Worm (Caenorhabditis elegans) whole organism, L1 larva: ENCODE data around the gene eif-2Bdelta.
A peak's percentile ranks its signal among the peaks of the same experiment; 100 is the strongest.

Experiments used
- Y116A8C.19 ChIP-seq: sonication (generic microtip); optimal IDR thresholded peaks from 2 replicates; lab custom pipeline; 2016; ENCODE audit warnings: missing compliant biosample characterization, missing genetic modification characterization, borderline replicate concordance
- aha-1 ChIP-seq: fragments of 150-350 bp; optimal IDR thresholded peaks from 2 replicates; lab custom pipeline; 2014; ENCODE audit warnings: missing biosample characterization, missing genetic modification characterization
- blmp-1 ChIP-seq: fragments of 150-350 bp; optimal IDR thresholded peaks from 2 replicates; lab custom pipeline; 2014; ENCODE audit warnings: missing biosample characterization, missing genetic modification characterization
- ceh-8 ChIP-seq: fragments of 200-800 bp; sonication (Bioruptor generic); optimal IDR thresholded peaks from 2 replicates; lab custom pipeline; 2018; ENCODE audit warnings: mild to moderate bottlenecking, missing genetic modification characterization, moderate library complexity, missing compliant biosample characterization
- ces-1 ChIP-seq: fragments of 150-350 bp; optimal IDR thresholded peaks from 2 replicates; lab custom pipeline; 2014; ENCODE audit warnings: missing biosample characterization, missing genetic modification reagents, missing genetic modification characterization
- dpl-1 ChIP-seq, 3 experiments: fragments of 150-350 bp in 2 of 3; sonication (generic microtip) in 1 of 3; optimal IDR thresholded peaks; 2 replicates each; lab custom pipeline; 2014 to 2017; ENCODE audit warnings: missing biosample characterization in 3 of 3, missing genetic modification characterization in 3 of 3, missing genetic modification reagents in 3 of 3
- efl-1 ChIP-seq, 4 experiments: fragments of 150-350 bp; optimal IDR thresholded peaks in 3 of 4; peaks in 1 of 4; 1 replicate in 1 of 4; 2 replicates in 3 of 4; lab custom pipeline; 2014; ENCODE audit warnings: missing biosample characterization in 2 of 4, missing genetic modification characterization in 2 of 4, missing genetic modification reagents in 2 of 4
- efl-3 ChIP-seq: fragments of 200-800 bp; sonication (Bioruptor generic); optimal IDR thresholded peaks from 2 replicates; lab custom pipeline; 2018; ENCODE audit warnings: mild to moderate bottlenecking, missing genetic modification characterization, missing compliant biosample characterization
- egl-13 ChIP-seq: sonication (generic microtip); optimal IDR thresholded peaks from 2 replicates; lab custom pipeline; 2016; ENCODE audit warnings: missing genotype, missing genetic modification reagents, missing genetic modification characterization, missing compliant biosample characterization
- elt-3 ChIP-seq, 6 experiments: fragments of 150-350 bp in 1 of 6; sonication (generic microtip); optimal IDR thresholded peaks; 2 replicates each; lab custom pipeline; 2017 to 2018; ENCODE audit warnings: missing biosample characterization in 6 of 6, missing genetic modification characterization in 6 of 6, inconsistent platforms in 1 of 6
- fkh-10 ChIP-seq: sonication (generic microtip); optimal IDR thresholded peaks from 2 replicates; lab custom pipeline; 2017; ENCODE audit warnings: missing biosample characterization, missing genetic modification reagents, missing genetic modification characterization
- fkh-4 ChIP-seq: sonication (generic microtip); optimal IDR thresholded peaks from 2 replicates; lab custom pipeline; 2016; ENCODE audit warnings: missing compliant biosample characterization, missing genetic modification characterization, borderline replicate concordance
- fos-1 ChIP-seq: fragments of 150-350 bp; optimal IDR thresholded peaks from 2 replicates; lab custom pipeline; 2014; ENCODE audit warnings: missing biosample characterization, missing genetic modification characterization
- hlh-17 ChIP-seq: fragments of 200-800 bp; sonication (Bioruptor generic); optimal IDR thresholded peaks from 2 replicates; lab custom pipeline; 2018; ENCODE audit warnings: missing genetic modification characterization, mild to moderate bottlenecking, missing compliant biosample characterization, moderate library complexity, borderline replicate concordance
- irx-1 ChIP-seq: sonication (generic microtip); optimal IDR thresholded peaks from 2 replicates; lab custom pipeline; 2016; ENCODE audit warnings: missing genetic modification characterization, missing compliant biosample characterization
- isw-1 ChIP-seq: fragments of 200-800 bp; sonication (Bioruptor generic); IDR thresholded peaks from 2 replicates; pipeline ENCODE4 v1.3.6; 2022; ENCODE audit warnings: missing genetic modification characterization, missing compliant biosample characterization
- jun-1 ChIP-seq: fragments of 150-350 bp; optimal IDR thresholded peaks from 2 replicates; lab custom pipeline; 2014; ENCODE audit warnings: missing biosample characterization, missing genetic modification reagents, missing genetic modification characterization
- lin-14 ChIP-seq: fragments of 200-800 bp; sonication (Bioruptor generic); optimal IDR thresholded peaks from 2 replicates; lab custom pipeline; 2018; ENCODE audit warnings: mild to moderate bottlenecking, missing genetic modification characterization, moderate library complexity, missing compliant biosample characterization
- lin-39 ChIP-seq: fragments of 150-350 bp; optimal IDR thresholded peaks from 2 replicates; lab custom pipeline; 2014; ENCODE audit warnings: missing biosample characterization, missing genetic modification reagents, missing genetic modification characterization
- mdl-1 ChIP-seq, 2 experiments: fragments of 150-350 bp; optimal IDR thresholded peaks; 2 replicates each; lab custom pipeline; 2014 to 2017; ENCODE audit warnings: missing biosample characterization in 2 of 2, missing genetic modification characterization in 2 of 2, inconsistent platforms in 1 of 2
- mep-1 ChIP-seq: fragments of 150-350 bp; optimal IDR thresholded peaks from 2 replicates; lab custom pipeline; 2014; ENCODE audit warnings: missing biosample characterization, missing genetic modification characterization
- nhr-11 ChIP-seq: fragments of 150-350 bp; optimal IDR thresholded peaks from 2 replicates; lab custom pipeline; 2014; ENCODE audit warnings: missing biosample characterization, missing genetic modification characterization
- nhr-12 ChIP-seq: sonication (generic microtip); optimal IDR thresholded peaks from 2 replicates; lab custom pipeline; 2017; ENCODE audit warnings: missing biosample characterization, missing genetic modification characterization
- nhr-19 ChIP-seq: fragments of 200-800 bp; sonication (Bioruptor generic); conservative IDR thresholded peaks from 2 replicates; pipeline ENCODE4 v1.3.6; 2022; ENCODE audit warnings: missing genetic modification characterization, missing compliant biosample characterization
- nhr-20 ChIP-seq: sonication (generic microtip); optimal IDR thresholded peaks from 2 replicates; lab custom pipeline; 2016; ENCODE audit warnings: mild to moderate bottlenecking, missing genetic modification characterization, missing compliant biosample characterization
- nhr-237 ChIP-seq: fragments of 150-350 bp; optimal IDR thresholded peaks from 2 replicates; lab custom pipeline; 2014; ENCODE audit warnings: missing biosample characterization, missing genetic modification characterization
- nhr-71 ChIP-seq: sonication (generic microtip); optimal IDR thresholded peaks from 2 replicates; lab custom pipeline; 2016; ENCODE audit warnings: mild to moderate bottlenecking, missing genetic modification characterization, moderate library complexity, missing compliant biosample characterization
- nhr-76 ChIP-seq: sonication (generic microtip); optimal IDR thresholded peaks from 2 replicates; lab custom pipeline; 2017; ENCODE audit warnings: missing biosample characterization, missing genetic modification characterization
- nhr-77 ChIP-seq: fragments of 150-350 bp; optimal IDR thresholded peaks from 2 replicates; lab custom pipeline; 2014; ENCODE audit warnings: missing biosample characterization, missing genetic modification characterization
- nhr-85 ChIP-seq: sonication (generic microtip); peaks from one replicate; lab custom pipeline; 2016; ENCODE audit warnings: missing genetic modification characterization, inconsistent platforms, missing compliant biosample characterization
- nhr-90 ChIP-seq: sonication (generic microtip); optimal IDR thresholded peaks from 2 replicates; lab custom pipeline; 2016; ENCODE audit warnings: mild to moderate bottlenecking, missing genetic modification characterization, missing compliant biosample characterization; ENCODE audit not compliant: poor library complexity
- pag-3 ChIP-seq: sonication (generic microtip); optimal IDR thresholded peaks from 2 replicates; lab custom pipeline; 2017; ENCODE audit warnings: missing genetic modification characterization, mild to moderate bottlenecking, missing compliant biosample characterization, antibody characterized with exemption, borderline replicate concordance; ENCODE audit not compliant: insufficient read depth
- skn-1 ChIP-seq: fragments of 150-350 bp; optimal IDR thresholded peaks from 2 replicates; lab custom pipeline; 2014; ENCODE audit warnings: missing biosample characterization, missing genetic modification characterization
- snpc-4 ChIP-seq: fragments of 150-350 bp; optimal IDR thresholded peaks from 2 replicates; lab custom pipeline; 2014; ENCODE audit warnings: missing biosample characterization, missing genetic modification characterization
- swsn-7 ChIP-seq: sonication (generic microtip); optimal IDR thresholded peaks from 2 replicates; lab custom pipeline; 2016; ENCODE audit warnings: missing genetic modification characterization, missing compliant biosample characterization
- tbx-2 ChIP-seq: sonication (generic microtip); optimal IDR thresholded peaks from 2 replicates; lab custom pipeline; 2016; ENCODE audit warnings: missing genetic modification characterization, missing compliant biosample characterization
- tlp-1 ChIP-seq: fragments of 150-350 bp; optimal IDR thresholded peaks from 2 replicates; lab custom pipeline; 2014; ENCODE audit warnings: missing biosample characterization, missing genetic modification characterization
- unc-130 ChIP-seq: fragments of 150-350 bp; optimal IDR thresholded peaks from 2 replicates; lab custom pipeline; 2017; ENCODE audit warnings: missing biosample characterization, missing genetic modification characterization, inconsistent platforms
- unc-30 ChIP-seq: sonication (generic microtip); optimal IDR thresholded peaks from 2 replicates; lab custom pipeline; 2017; ENCODE audit warnings: missing biosample characterization, missing genetic modification characterization
- unc-62 ChIP-seq: fragments of 150-350 bp; optimal IDR thresholded peaks from 2 replicates; lab custom pipeline; 2014; ENCODE audit warnings: missing biosample characterization, missing genetic modification reagents, missing genetic modification characterization
- vab-15 ChIP-seq: sonication (generic microtip); optimal IDR thresholded peaks from 2 replicates; lab custom pipeline; 2017; ENCODE audit warnings: missing genotype, mild to moderate bottlenecking, missing genetic modification characterization, missing compliant biosample characterization
- xbp-1 ChIP-seq: sonication (generic microtip); optimal IDR thresholded peaks from 2 replicates; lab custom pipeline; 2016; ENCODE audit warnings: missing genetic modification characterization, missing compliant biosample characterization
- zip-4 ChIP-seq: fragments of 200-800 bp; sonication (Bioruptor generic); optimal IDR thresholded peaks from 2 replicates; lab custom pipeline; 2018; ENCODE audit warnings: mild to moderate bottlenecking, missing genetic modification characterization, moderate library complexity, missing compliant biosample characterization
- ztf-11 ChIP-seq, 2 experiments: sonication (generic microtip); optimal IDR thresholded peaks; 2 replicates each; lab custom pipeline; 2016 to 2017; ENCODE audit warnings: missing genetic modification characterization in 2 of 2, missing biosample characterization in 1 of 2, missing compliant biosample characterization in 1 of 2

eif-2Bdelta gene

ce11 chrV:9503152-9503817 lies 10.3 kb upstream of the eif-2Bdelta start (continued):
- TF ChIP-seq dpl-1 (GFP tag; optimal IDR thresholded peaks at IDR 0.05; lab: Kevin White, UChicago) = peak; percentile 12 to 51 (median 49)
- TF ChIP-seq xbp-1 (tag; lab: Kevin White, UChicago) = peak; percentile 69
- TF ChIP-seq ztf-11 (tag; optimal IDR thresholded peaks at IDR 0.05; lab: Kevin White, UChicago) = peak in 1 of 2 experiments; percentile 15
- peak; percentile 87 for TF ChIP-seq nhr-71 (tag; lab: Kevin White, UChicago)
- TF ChIP-seq Y116A8C.19 (tag; lab: Kevin White, UChicago) = no peak
- TF ChIP-seq efl-1 (optimal IDR thresholded peaks at IDR 0.05; lab: Kevin White, UChicago) = peak; percentile 54 to 57
- peak; percentile 34 to 95 for TF ChIP-seq efl-1 (GFP tag; optimal IDR thresholded peaks at IDR 0.05 in 1 of 2; lab: Kevin White, UChicago)
- no peak for TF ChIP-seq nhr-76 (tag; lab: Kevin White, UChicago)
- TF ChIP-seq unc-130 (tag; lab: Kevin White, UChicago) = peak; percentile 44
- TF ChIP-seq unc-30 = no peak
- TF ChIP-seq hlh-17 = no peak
- TF ChIP-seq zip-4 (GFP tag; lab: Kevin White, UChicago) = no peak
- no peak for TF ChIP-seq unc-62 (GFP tag; lab: Kevin White, UChicago)
- TF ChIP-seq isw-1 = peak; percentile 46
- peak; percentile 18 for TF ChIP-seq lin-39
- TF ChIP-seq mdl-1 (tag; optimal IDR thresholded peaks at IDR 0.05; lab: Kevin White, UChicago) = peak in 1 of 2 experiments; percentile 76
- no peak for TF ChIP-seq vab-15 (tag; lab: Kevin White, UChicago)
- no peak for TF ChIP-seq aha-1 (tag; lab: Kevin White, UChicago)
- peak; percentile 77 for TF ChIP-seq swsn-7 (tag; lab: Kevin White, UChicago)
- peak; percentile 1 for TF ChIP-seq blmp-1 (tag; lab: Kevin White, UChicago)
- TF ChIP-seq snpc-4 (tag; lab: Kevin White, UChicago) = peak; percentile 95
- TF ChIP-seq tbx-2 (tag; lab: Kevin White, UChicago) = peak; percentile 75
- TF ChIP-seq ceh-8 (GFP tag; lab: Kevin White, UChicago) = peak; percentile 62
- TF ChIP-seq fkh-10 = peak; percentile 40
- TF ChIP-seq elt-3 (tag; optimal IDR thresholded peaks at IDR 0.05; lab: Kevin White, UChicago) = peak in 2 of 6 experiments; percentile 18 to 45
- peak; percentile 48 for TF ChIP-seq skn-1 (tag; lab: Kevin White, UChicago)
- TF ChIP-seq nhr-237 = no peak
- no peak for TF ChIP-seq fkh-4
- peak; percentile 67 for TF ChIP-seq egl-13 (tag; lab: Kevin White, UChicago)
- TF ChIP-seq tlp-1 (tag; lab: Kevin White, UChicago) = no peak
- peak; percentile 10 for TF ChIP-seq jun-1 (tag; lab: Kevin White, UChicago)
- TF ChIP-seq nhr-19 (GFP tag; lab: Robert Waterston, UW) = peak; percentile 81
- TF ChIP-seq irx-1 (tag; lab: Kevin White, UChicago) = peak; percentile 70

- TF ChIP-seq nhr-12 (tag; lab: Kevin White, UChicago) (no peak), nhr-20 (tag; lab: Kevin White, UChicago) (peak; percentile 20), egl-13 (tag; lab: Kevin White, UChicago) (no peak), blmp-1 (tag; lab: Kevin White, UChicago) (peak; percentile 69), nhr-90 (tag; lab: Kevin White, UChicago) (no peak), mep-1 (peak; percentile 30), elt-3 (tag; optimal IDR thresholded peaks at IDR 0.05; lab: Kevin White, UChicago) (peak in 1 of 6 experiments; percentile 57), pag-3 (tag; lab: Kevin White, UChicago) (no peak), nhr-85 (tag; lab: Kevin White, UChicago) (peak; percentile 77), ces-1 (GFP tag; lab: Kevin White, UChicago) (no peak), fos-1 (tag; lab: Kevin White, UChicago) (no peak), nhr-11 (tag; lab: Kevin White, UChicago) (no peak), unc-130 (tag; lab: Kevin White, UChicago) (no peak), efl-3 (GFP tag; lab: Kevin White, UChicago) (no peak), lin-14 (peak; percentile 57), tbx-2 (tag; lab: Kevin White, UChicago) (peak; percentile 23), nhr-71 (tag; lab: Kevin White, UChicago) (peak; percentile 36), unc-30 (no peak), ztf-11 (tag; optimal IDR thresholded peaks at IDR 0.05; lab: Kevin White, UChicago) (no peak), irx-1 (tag; lab: Kevin White, UChicago) (no peak), nhr-77 (tag; lab: Kevin White, UChicago) (no peak)
Observed at ce11 chrV:9504474-9504960, 9.1 kb upstream of the eif-2Bdelta start, which contains the start of gene haao-1. Gene haao-1 (plus strand): TSS chrV:9504910.
